Worm (Caenorhabditis elegans) whole organism, L1 larva: ENCODE data around the gene F55A11.11.

Experiments used
- C04F5.9 ChIP-seq: sonication (generic microtip); optimal IDR thresholded peaks from 2 replicates; lab custom pipeline; 2016; ENCODE audit warnings: missing genetic modification characterization, missing compliant biosample characterization
- F16B12.6 ChIP-seq: fragments of 150-350 bp; optimal IDR thresholded peaks from 2 replicates; lab custom pipeline; 2014; ENCODE audit warnings: missing biosample characterization, missing genetic modification characterization
- aha-1 ChIP-seq: fragments of 150-350 bp; optimal IDR thresholded peaks from 2 replicates; lab custom pipeline; 2014; ENCODE audit warnings: missing biosample characterization, missing genetic modification characterization
- alr-1 ChIP-seq: fragments of 200-800 bp; sonication (Bioruptor generic); optimal IDR thresholded peaks from 2 replicates; lab custom pipeline; 2018; ENCODE audit warnings: borderline replicate concordance, mild to moderate bottlenecking, missing genetic modification characterization, missing compliant biosample characterization
- ceh-82 ChIP-seq, 3 experiments: fragments of 150-350 bp in 1 of 3; sonication (generic microtip) in 2 of 3; optimal IDR thresholded peaks; 2 replicates each; lab custom pipeline; 2014 to 2017; ENCODE audit warnings: missing biosample characterization in 3 of 3, missing genetic modification characterization in 3 of 3
- ceh-88 ChIP-seq: fragments of 200-800 bp; sonication (Bioruptor generic); IDR thresholded peaks from 2 replicates; pipeline ENCODE4 v1.3.6; 2022; ENCODE audit warnings: missing genetic modification characterization, missing compliant biosample characterization
- ceh-90 ChIP-seq: sonication (generic microtip); optimal IDR thresholded peaks from 2 replicates; lab custom pipeline; 2016; ENCODE audit warnings: missing genetic modification characterization, missing compliant biosample characterization
- ces-1 ChIP-seq: fragments of 150-350 bp; optimal IDR thresholded peaks from 2 replicates; lab custom pipeline; 2014; ENCODE audit warnings: missing biosample characterization, missing genetic modification reagents, missing genetic modification characterization
- dsc-1 ChIP-seq: sonication (generic microtip); optimal IDR thresholded peaks from 2 replicates; lab custom pipeline; 2016; ENCODE audit warnings: mild to moderate bottlenecking, missing genetic modification characterization, missing compliant biosample characterization
- efl-3 ChIP-seq: fragments of 200-800 bp; sonication (Bioruptor generic); optimal IDR thresholded peaks from 2 replicates; lab custom pipeline; 2018; ENCODE audit warnings: mild to moderate bottlenecking, missing genetic modification characterization, missing compliant biosample characterization
- egl-27 ChIP-seq, 2 experiments: fragments of 150-350 bp in 1 of 2; sonication (generic microtip); optimal IDR thresholded peaks; 3 replicates each; lab custom pipeline; 2017 to 2018; ENCODE audit warnings: missing biosample characterization in 2 of 2, missing genetic modification characterization in 2 of 2, missing genetic modification reagents in 2 of 2
- elt-2 ChIP-seq: sonication (generic microtip); optimal IDR thresholded peaks from 2 replicates; lab custom pipeline; 2016; ENCODE audit warnings: missing genetic modification characterization, mild to moderate bottlenecking, inconsistent platforms, missing compliant biosample characterization, missing genetic modification reagents
- elt-3 ChIP-seq, 6 experiments: fragments of 150-350 bp in 1 of 6; sonication (generic microtip); optimal IDR thresholded peaks; 2 replicates each; lab custom pipeline; 2017 to 2018; ENCODE audit warnings: missing biosample characterization in 6 of 6, missing genetic modification characterization in 6 of 6, inconsistent platforms in 1 of 6
- ets-5 ChIP-seq: fragments of 200-800 bp; sonication (Bioruptor generic); IDR thresholded peaks from 2 replicates; pipeline ENCODE4 v1.3.6; 2022; ENCODE audit warnings: missing genetic modification characterization, missing compliant biosample characterization
- fkh-4 ChIP-seq: sonication (generic microtip); optimal IDR thresholded peaks from 2 replicates; lab custom pipeline; 2016; ENCODE audit warnings: missing compliant biosample characterization, missing genetic modification characterization, borderline replicate concordance
- fkh-8 ChIP-seq: sonication (generic microtip); optimal IDR thresholded peaks from 2 replicates; lab custom pipeline; 2016; ENCODE audit warnings: mild to moderate bottlenecking, missing genetic modification characterization, missing compliant biosample characterization
- fos-1 ChIP-seq: fragments of 150-350 bp; optimal IDR thresholded peaks from 2 replicates; lab custom pipeline; 2014; ENCODE audit warnings: missing biosample characterization, missing genetic modification characterization
- isw-1 ChIP-seq: fragments of 200-800 bp; sonication (Bioruptor generic); IDR thresholded peaks from 2 replicates; pipeline ENCODE4 v1.3.6; 2022; ENCODE audit warnings: missing genetic modification characterization, missing compliant biosample characterization
- jun-1 ChIP-seq: fragments of 150-350 bp; optimal IDR thresholded peaks from 2 replicates; lab custom pipeline; 2014; ENCODE audit warnings: missing biosample characterization, missing genetic modification reagents, missing genetic modification characterization
- lin-13 ChIP-seq: fragments of 150-350 bp; optimal IDR thresholded peaks from 2 replicates; lab custom pipeline; 2014; ENCODE audit warnings: missing biosample characterization, missing genetic modification reagents, missing genetic modification characterization
- lin-15B ChIP-seq: fragments of 150-350 bp; sonication (generic microtip); optimal IDR thresholded peaks from 3 replicates; lab custom pipeline; 2014; ENCODE audit warnings: missing biosample characterization, missing genetic modification characterization
- lin-35 ChIP-seq, 2 experiments: fragments of 150-350 bp; optimal IDR thresholded peaks; 2 replicates each; lab custom pipeline; 2014; ENCODE audit warnings: missing biosample characterization in 2 of 2, missing genetic modification characterization in 2 of 2, missing genetic modification reagents in 2 of 2
- lir-3 ChIP-seq: sonication (generic microtip); optimal IDR thresholded peaks from 2 replicates; lab custom pipeline; 2016; ENCODE audit warnings: mild to moderate bottlenecking, missing genetic modification characterization, moderate library complexity, missing compliant biosample characterization; ENCODE audit not compliant: poor library complexity
- lsy-2 ChIP-seq, 2 experiments: fragments of 150-350 bp; optimal IDR thresholded peaks; 2 replicates each; lab custom pipeline; 2014; ENCODE audit warnings: missing biosample characterization in 2 of 2, missing genetic modification characterization in 2 of 2
- mab-9 ChIP-seq: fragments of 200-800 bp; sonication (Bioruptor generic); IDR thresholded peaks from 2 replicates; pipeline ENCODE4 v1.3.6; 2022; ENCODE audit warnings: missing genetic modification reagents, missing genetic modification characterization, missing compliant biosample characterization
- mep-1 ChIP-seq: fragments of 150-350 bp; optimal IDR thresholded peaks from 2 replicates; lab custom pipeline; 2014; ENCODE audit warnings: missing biosample characterization, missing genetic modification characterization
- nhr-11 ChIP-seq: fragments of 150-350 bp; optimal IDR thresholded peaks from 2 replicates; lab custom pipeline; 2014; ENCODE audit warnings: missing biosample characterization, missing genetic modification characterization
- nhr-20 ChIP-seq: sonication (generic microtip); optimal IDR thresholded peaks from 2 replicates; lab custom pipeline; 2016; ENCODE audit warnings: mild to moderate bottlenecking, missing genetic modification characterization, missing compliant biosample characterization
- nhr-28 ChIP-seq: fragments of 150-350 bp; optimal IDR thresholded peaks from 2 replicates; lab custom pipeline; 2014; ENCODE audit warnings: missing biosample characterization, missing genetic modification characterization
- nhr-47 ChIP-seq: sonication (generic microtip); optimal IDR thresholded peaks from 2 replicates; lab custom pipeline; 2016; ENCODE audit warnings: mild to moderate bottlenecking, missing genetic modification characterization, moderate library complexity, missing compliant biosample characterization
- nhr-71 ChIP-seq: sonication (generic microtip); optimal IDR thresholded peaks from 2 replicates; lab custom pipeline; 2016; ENCODE audit warnings: mild to moderate bottlenecking, missing genetic modification characterization, moderate library complexity, missing compliant biosample characterization
- nhr-76 ChIP-seq: sonication (generic microtip); optimal IDR thresholded peaks from 2 replicates; lab custom pipeline; 2017; ENCODE audit warnings: missing biosample characterization, missing genetic modification characterization
- nhr-77 ChIP-seq: fragments of 150-350 bp; optimal IDR thresholded peaks from 2 replicates; lab custom pipeline; 2014; ENCODE audit warnings: missing biosample characterization, missing genetic modification characterization
- nhr-84 ChIP-seq: sonication (generic microtip); optimal IDR thresholded peaks from 2 replicates; lab custom pipeline; 2017; ENCODE audit warnings: missing biosample characterization, missing genetic modification characterization
- nhr-85 ChIP-seq: sonication (generic microtip); peaks from one replicate; lab custom pipeline; 2016; ENCODE audit warnings: missing genetic modification characterization, inconsistent platforms, missing compliant biosample characterization
- pag-3 ChIP-seq: sonication (generic microtip); optimal IDR thresholded peaks from 2 replicates; lab custom pipeline; 2017; ENCODE audit warnings: missing genetic modification characterization, mild to moderate bottlenecking, missing compliant biosample characterization, antibody characterized with exemption, borderline replicate concordance; ENCODE audit not compliant: insufficient read depth
- pax-3 ChIP-seq: fragments of 200-800 bp; sonication (Bioruptor generic); optimal IDR thresholded peaks from 2 replicates; lab custom pipeline; 2018; ENCODE audit warnings: mild to moderate bottlenecking, missing genetic modification characterization, moderate library complexity, missing compliant biosample characterization
- skn-1 ChIP-seq: fragments of 150-350 bp; optimal IDR thresholded peaks from 2 replicates; lab custom pipeline; 2014; ENCODE audit warnings: missing biosample characterization, missing genetic modification characterization
- snpc-4 ChIP-seq: fragments of 150-350 bp; optimal IDR thresholded peaks from 2 replicates; lab custom pipeline; 2014; ENCODE audit warnings: missing biosample characterization, missing genetic modification characterization
- snu-23 ChIP-seq: sonication (generic microtip); optimal IDR thresholded peaks from 2 replicates; lab custom pipeline; 2016; ENCODE audit warnings: missing genetic modification characterization, missing compliant biosample characterization
- sptf-1 ChIP-seq: fragments of 150-350 bp; optimal IDR thresholded peaks from 2 replicates; lab custom pipeline; 2014; ENCODE audit warnings: missing biosample characterization, missing genetic modification characterization
- tbx-2 ChIP-seq: sonication (generic microtip); optimal IDR thresholded peaks from 2 replicates; lab custom pipeline; 2016; ENCODE audit warnings: missing genetic modification characterization, missing compliant biosample characterization
- tlp-1 ChIP-seq: fragments of 150-350 bp; optimal IDR thresholded peaks from 2 replicates; lab custom pipeline; 2014; ENCODE audit warnings: missing biosample characterization, missing genetic modification characterization
- unc-130 ChIP-seq: fragments of 150-350 bp; optimal IDR thresholded peaks from 2 replicates; lab custom pipeline; 2017; ENCODE audit warnings: missing biosample characterization, missing genetic modification characterization, inconsistent platforms
- unc-30 ChIP-seq: sonication (generic microtip); optimal IDR thresholded peaks from 2 replicates; lab custom pipeline; 2017; ENCODE audit warnings: missing biosample characterization, missing genetic modification characterization
- unc-86 ChIP-seq: sonication (generic microtip); optimal IDR thresholded peaks from 2 replicates; lab custom pipeline; 2016; ENCODE audit warnings: missing genetic modification characterization, missing compliant biosample characterization
- vab-15 ChIP-seq: sonication (generic microtip); optimal IDR thresholded peaks from 2 replicates; lab custom pipeline; 2017; ENCODE audit warnings: missing genotype, mild to moderate bottlenecking, missing genetic modification characterization, missing compliant biosample characterization
- xbp-1 ChIP-seq: sonication (generic microtip); optimal IDR thresholded peaks from 2 replicates; lab custom pipeline; 2016; ENCODE audit warnings: missing genetic modification characterization, missing compliant biosample characterization
- zag-1 ChIP-seq: fragments of 150-350 bp; optimal IDR thresholded peaks from 2 replicates; lab custom pipeline; 2014; ENCODE audit warnings: missing biosample characterization, missing genetic modification characterization
- zip-4 ChIP-seq: fragments of 200-800 bp; sonication (Bioruptor generic); optimal IDR thresholded peaks from 2 replicates; lab custom pipeline; 2018; ENCODE audit warnings: mild to moderate bottlenecking, missing genetic modification characterization, moderate library complexity, missing compliant biosample characterization
- ztf-11 ChIP-seq, 2 experiments: sonication (generic microtip); optimal IDR thresholded peaks; 2 replicates each; lab custom pipeline; 2016 to 2017; ENCODE audit warnings: missing genetic modification characterization in 2 of 2, missing biosample characterization in 1 of 2, missing compliant biosample characterization in 1 of 2

The F55A11.11 gene

DNA sequence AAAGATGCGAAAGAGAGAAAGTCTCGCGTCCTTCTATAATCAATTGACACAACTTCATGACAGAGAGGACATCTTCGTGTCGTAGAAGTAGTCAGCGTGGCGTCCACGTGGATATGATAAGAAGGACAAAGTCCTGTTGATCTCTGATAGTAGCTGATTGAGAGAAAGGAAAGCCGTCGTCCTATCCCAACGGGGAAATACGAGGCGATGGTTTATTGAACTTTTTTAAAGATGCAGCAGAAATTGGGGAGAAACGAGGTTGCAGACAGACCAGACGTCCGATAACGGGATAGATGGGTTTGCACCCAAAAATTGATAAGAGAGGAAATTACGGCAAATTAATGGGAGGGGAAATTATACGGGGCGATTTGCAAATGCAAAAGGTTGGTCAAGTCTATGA is 19.6 kb downstream of the F55A11.11 start (continued):
- TF ChIP-seq unc-130 (tag; lab: Kevin White, UChicago) (peak; percentile 86), ceh-82 (tag; optimal IDR thresholded peaks at IDR 0.05; lab: Kevin White, UChicago) (no peak), nhr-47 (tag; lab: Kevin White, UChicago) (peak; percentile 73), snu-23 (GFP tag; lab: Kevin White, UChicago) (peak; percentile 77), F16B12.6 (tag; lab: Kevin White, UChicago) (no peak), unc-86 (no peak), pax-3 (no peak), lin-15B (tag; lab: Kevin White, UChicago) (no peak), nhr-85 (tag; lab: Kevin White, UChicago) (peak; percentile 99), ztf-11 (tag; optimal IDR thresholded peaks at IDR 0.05; lab: Kevin White, UChicago) (no peak), mab-9 (GFP tag; lab: Robert Waterston, UW) (no peak), efl-3 (GFP tag; lab: Kevin White, UChicago) (no peak), dsc-1 (no peak), mep-1 (tag; lab: Kevin White, UChicago) (peak; percentile 36), vab-15 (tag; lab: Kevin White, UChicago) (no peak), nhr-28 (tag; lab: Kevin White, UChicago) (no peak), C04F5.9 (tag; lab: Kevin White, UChicago) (no peak), egl-27 (tag; optimal IDR thresholded peaks at IDR 0.05; lab: Kevin White, UChicago) (peak in 1 of 2 experiments; percentile 60), lin-13 (GFP tag; lab: Kevin White, UChicago) (peak; percentile 11), lin-35 (GFP tag; optimal IDR thresholded peaks at IDR 0.05; lab: Kevin White, UChicago) (peak in 1 of 2 experiments; percentile 69), lsy-2 (tag; optimal IDR thresholded peaks at IDR 0.05; lab: Kevin White, UChicago) (peak; percentile 30 to 61), ceh-90 (tag; lab: Kevin White, UChicago) (no peak), xbp-1 (tag; lab: Kevin White, UChicago) (peak; percentile 25), aha-1 (no peak), fos-1 (no peak), elt-3 (tag; optimal IDR thresholded peaks at IDR 0.05; lab: Kevin White, UChicago) (peak; percentile 84 to 100 (median 98))
- TF ChIP-seq, all 84 proteins: peak for 27

DNA sequence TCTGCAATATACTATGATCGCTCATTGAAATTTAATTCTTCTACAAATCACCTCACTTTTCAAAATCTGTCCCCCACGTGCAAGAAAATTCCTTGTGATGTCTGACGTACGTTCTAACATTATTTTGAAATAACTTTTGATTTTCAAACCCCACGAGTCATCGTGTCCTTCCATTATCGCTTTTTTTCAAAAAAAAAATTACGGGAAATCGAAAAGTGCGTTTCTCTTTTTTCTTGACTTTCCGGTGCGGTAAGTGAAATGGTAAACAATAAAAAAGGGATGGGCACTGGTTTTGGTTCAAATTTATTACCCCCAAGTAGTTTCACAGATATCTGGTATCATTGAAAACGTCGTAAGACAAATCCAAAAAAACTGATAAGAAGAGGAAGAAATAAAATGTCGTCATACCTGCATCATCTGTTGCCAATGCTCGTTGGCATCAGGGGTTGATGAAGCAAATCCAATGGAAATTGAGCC is 20.6 kb downstream of the F55A11.11 start:
- TF ChIP-seq nhr-77 (tag; lab: Kevin White, UChicago) (no peak), ces-1 (GFP tag; lab: Kevin White, UChicago) (no peak), fkh-4 (no peak), nhr-20 (peak; percentile 86), fos-1 (no peak), isw-1 (GFP tag; lab: Robert Waterston, UW) (no peak), unc-86 (no peak), pag-3 (tag; lab: Kevin White, UChicago) (no peak), ceh-88 (GFP tag; lab: Robert Waterston, UW) (no peak), ets-5 (GFP tag; lab: Robert Waterston, UW) (no peak), nhr-85 (tag; lab: Kevin White, UChicago) (peak; percentile 95), fkh-8 (no peak), egl-27 (tag; optimal IDR thresholded peaks at IDR 0.05; lab: Kevin White, UChicago) (no peak), alr-1 (tag; lab: Kevin White, UChicago) (no peak), zag-1 (tag; lab: Kevin White, UChicago) (no peak), tbx-2 (peak; percentile 29), snpc-4 (tag; lab: Kevin White, UChicago) (no peak), vab-15 (tag; lab: Kevin White, UChicago) (no peak), tlp-1 (tag; lab: Kevin White, UChicago) (no peak), nhr-71 (tag; lab: Kevin White, UChicago) (peak; percentile 85), nhr-11 (tag; lab: Kevin White, UChicago) (no peak), skn-1 (no peak), elt-2 (no peak), unc-30 (tag; lab: Kevin White, UChicago) (no peak), lsy-2 (tag; optimal IDR thresholded peaks at IDR 0.05; lab: Kevin White, UChicago) (peak in 1 of 2 experiments; percentile 2), mab-9 (GFP tag; lab: Robert Waterston, UW) (no peak), aha-1 (no peak), lir-3 (tag; lab: Kevin White, UChicago) (no peak), nhr-76 (tag; lab: Kevin White, UChicago) (no peak), sptf-1 (tag; lab: Kevin White, UChicago) (no peak), C04F5.9 (tag; lab: Kevin White, UChicago) (no peak), mep-1 (tag; lab: Kevin White, UChicago) (no peak), zip-4 (GFP tag; lab: Kevin White, UChicago) (no peak), jun-1 (tag; lab: Kevin White, UChicago) (no peak), nhr-84 (tag; lab: Kevin White, UChicago) (no peak)
